Worm (Caenorhabditis elegans) whole organism, L4 larva: ENCODE measurements around the gene bath-19.

Source experiments
- F10B5.3 ChIP-seq: sonication (generic microtip); optimal IDR thresholded peaks from 2 replicates; lab custom pipeline; 2016; ENCODE audit warnings: mild to moderate bottlenecking, missing genetic modification characterization, missing compliant biosample characterization
- F49E8.2 ChIP-seq: sonication (generic microtip); optimal IDR thresholded peaks from 2 replicates; lab custom pipeline; 2016; ENCODE audit warnings: missing compliant biosample characterization, mild to moderate bottlenecking, missing genetic modification characterization, borderline replicate concordance
- T20F7.1 ChIP-seq: fragments of 200-800 bp; sonication (Bioruptor generic); optimal IDR thresholded peaks from 2 replicates; lab custom pipeline; 2018; ENCODE audit warnings: mild to moderate bottlenecking, missing genetic modification characterization, missing compliant biosample characterization
- Y48G9A.11 ChIP-seq: fragments of 200-800 bp; sonication (Bioruptor generic); IDR thresholded peaks from 2 replicates; pipeline ENCODE4 v1.3.6; 2022; ENCODE audit warnings: missing genetic modification reagents, missing genetic modification characterization, missing compliant biosample characterization
- aha-1 ChIP-seq: fragments of 150-350 bp; peaks from one replicate; lab custom pipeline; 2014; ENCODE audit warnings: missing biosample characterization, missing genetic modification characterization
- ceh-28 ChIP-seq: fragments of 150-350 bp; optimal IDR thresholded peaks from 2 replicates; lab custom pipeline; 2014; ENCODE audit warnings: missing biosample characterization, missing genetic modification reagents, missing genetic modification characterization
- ceh-82 ChIP-seq: sonication (generic microtip); optimal IDR thresholded peaks from 2 replicates; lab custom pipeline; 2017; ENCODE audit warnings: missing biosample characterization, missing genetic modification characterization
- ces-1 ChIP-seq: fragments of 150-350 bp; sonication (generic microtip); optimal IDR thresholded peaks from 4 replicates; lab custom pipeline; 2014; ENCODE audit warnings: missing biosample characterization, missing genetic modification reagents, missing genetic modification characterization
- daf-12 ChIP-seq: fragments of 150-350 bp; optimal IDR thresholded peaks from 2 replicates; lab custom pipeline; 2014; ENCODE audit warnings: missing biosample characterization, missing genetic modification reagents, missing genetic modification characterization
- daf-16 ChIP-seq, 3 experiments: sonication (generic microtip); optimal IDR thresholded peaks; 2 replicates each; lab custom pipeline; 2016 to 2017; ENCODE audit warnings: missing genetic modification characterization in 3 of 3, missing genetic modification reagents in 3 of 3, mild to moderate bottlenecking in 2 of 3, missing compliant biosample characterization in 2 of 3, missing biosample characterization in 1 of 3, moderate library complexity in 1 of 3
- dmd-6 ChIP-seq: fragments of 200-800 bp; sonication (Bioruptor generic); IDR thresholded peaks from 2 replicates; pipeline ENCODE4 v1.3.6; 2022; ENCODE audit warnings: missing genetic modification reagents, missing genetic modification characterization, missing compliant biosample characterization
- dmd-9 ChIP-seq: fragments of 200-800 bp; sonication (Bioruptor generic); IDR thresholded peaks from 2 replicates; pipeline ENCODE4 v1.3.6; 2022; ENCODE audit warnings: missing genetic modification reagents, missing genetic modification characterization, missing compliant biosample characterization
- duxl-1 ChIP-seq: sonication (generic microtip); optimal IDR thresholded peaks from 2 replicates; lab custom pipeline; 2016; ENCODE audit warnings: mild to moderate bottlenecking, missing genetic modification characterization, moderate library complexity, missing compliant biosample characterization; ENCODE audit not compliant: poor library complexity
- fkh-10 ChIP-seq: fragments of 150-350 bp; optimal IDR thresholded peaks from 2 replicates; lab custom pipeline; 2014; ENCODE audit warnings: missing biosample characterization, missing genetic modification reagents, missing genetic modification characterization
- fos-1 ChIP-seq: fragments of 150-350 bp; optimal IDR thresholded peaks from 2 replicates; lab custom pipeline; 2014; ENCODE audit warnings: missing biosample characterization, missing genetic modification characterization
- hmg-1.1 ChIP-seq: fragments of 200-800 bp; sonication (Bioruptor generic); IDR thresholded peaks from 2 replicates; pipeline ENCODE4 v1.3.6; 2022; ENCODE audit warnings: missing genetic modification reagents, missing genetic modification characterization, missing compliant biosample characterization
- lin-13 ChIP-seq: fragments of 150-350 bp; optimal IDR thresholded peaks from 2 replicates; lab custom pipeline; 2014; ENCODE audit warnings: missing biosample characterization, missing genetic modification reagents, missing genetic modification characterization
- lin-29 ChIP-seq: fragments of 200-800 bp; sonication (Bioruptor generic); IDR thresholded peaks from 2 replicates; pipeline ENCODE4 v1.3.6; 2022; ENCODE audit warnings: missing genetic modification reagents, missing genetic modification characterization, missing compliant biosample characterization
- lin-38 ChIP-seq: fragments of 200-800 bp; sonication (Bioruptor generic); IDR thresholded peaks from 2 replicates; pipeline ENCODE4 v1.3.6; 2022; ENCODE audit warnings: missing genetic modification reagents, missing genetic modification characterization, missing compliant biosample characterization
- lin-39 ChIP-seq: fragments of 150-350 bp; optimal IDR thresholded peaks from 2 replicates; lab custom pipeline; 2014; ENCODE audit warnings: missing biosample characterization, missing genetic modification reagents, missing genetic modification characterization
- lir-3 ChIP-seq: sonication (generic microtip); optimal IDR thresholded peaks from 2 replicates; lab custom pipeline; 2016; ENCODE audit warnings: mild to moderate bottlenecking, missing genetic modification characterization, missing compliant biosample characterization
- lsy-2 ChIP-seq, 2 experiments: fragments of 150-350 bp in 1 of 2; sonication (generic microtip) in 1 of 2; optimal IDR thresholded peaks; 2 replicates each; lab custom pipeline; 2014 to 2017; ENCODE audit warnings: missing biosample characterization in 2 of 2, missing genetic modification characterization in 2 of 2
- madf-5 ChIP-seq, 2 experiments: fragments of 200-800 bp; sonication (Bioruptor generic); IDR thresholded peaks; 2 replicates each; pipeline ENCODE4 v1.3.6; 2022; ENCODE audit warnings: missing compliant biosample characterization in 2 of 2, missing genetic modification characterization in 2 of 2
- madf-9 ChIP-seq: fragments of 200-800 bp; sonication (Bioruptor generic); conservative IDR thresholded peaks from 2 replicates; pipeline ENCODE4 v1.3.6; 2022; ENCODE audit warnings: missing genetic modification reagents, missing genetic modification characterization, missing compliant biosample characterization
- mdt-29 ChIP-seq: fragments of 200-800 bp; sonication (Bioruptor generic); IDR thresholded peaks from 2 replicates; pipeline ENCODE4 v1.3.6; 2022; ENCODE audit warnings: missing genetic modification reagents, missing genetic modification characterization, missing compliant biosample characterization
- mes-2 ChIP-seq: sonication (generic microtip); optimal IDR thresholded peaks from 2 replicates; lab custom pipeline; 2016; ENCODE audit warnings: missing genotype, mild to moderate bottlenecking, missing genetic modification characterization, missing compliant biosample characterization; ENCODE audit not compliant: poor library complexity, severe bottlenecking
- nhr-10 ChIP-seq: fragments of 150-350 bp; optimal IDR thresholded peaks from 2 replicates; lab custom pipeline; 2014; ENCODE audit warnings: missing biosample characterization, missing genetic modification characterization
- nhr-11 ChIP-seq: fragments of 150-350 bp; optimal IDR thresholded peaks from 2 replicates; lab custom pipeline; 2014; ENCODE audit warnings: missing biosample characterization, missing genetic modification characterization
- nhr-111 ChIP-seq: fragments of 200-800 bp; sonication (Bioruptor generic); optimal IDR thresholded peaks from 2 replicates; lab custom pipeline; 2018; ENCODE audit warnings: mild to moderate bottlenecking, missing genetic modification characterization, missing compliant biosample characterization
- nhr-237 ChIP-seq: sonication (generic microtip); optimal IDR thresholded peaks from 2 replicates; lab custom pipeline; 2017; ENCODE audit warnings: missing biosample characterization, missing genetic modification characterization
- nhr-28 ChIP-seq: fragments of 150-350 bp; optimal IDR thresholded peaks from 2 replicates; lab custom pipeline; 2014; ENCODE audit warnings: missing biosample characterization, missing genetic modification characterization
- nhr-42 ChIP-seq: fragments of 200-800 bp; sonication (Bioruptor generic); IDR thresholded peaks from 2 replicates; pipeline ENCODE4 v1.3.6; 2022; ENCODE audit warnings: missing genetic modification characterization, missing compliant biosample characterization
- nhr-48 ChIP-seq: sonication (generic microtip); optimal IDR thresholded peaks from 2 replicates; lab custom pipeline; 2016; ENCODE audit warnings: mild to moderate bottlenecking, missing genetic modification characterization, missing compliant biosample characterization
- nhr-6 ChIP-seq: fragments of 150-350 bp; optimal IDR thresholded peaks from 2 replicates; lab custom pipeline; 2014; ENCODE audit warnings: missing biosample characterization, missing genetic modification characterization
- php-3 ChIP-seq: fragments of 200-800 bp; sonication (Bioruptor generic); IDR thresholded peaks from 2 replicates; pipeline ENCODE4 v1.3.6; 2022; ENCODE audit warnings: missing genetic modification reagents, missing genetic modification characterization, missing compliant biosample characterization
- pqm-1 ChIP-seq: sonication (generic microtip); optimal IDR thresholded peaks from 2 replicates; lab custom pipeline; 2017; ENCODE audit warnings: missing biosample characterization, missing genetic modification characterization
- rbr-2 ChIP-seq: sonication (generic microtip); optimal IDR thresholded peaks from 2 replicates; lab custom pipeline; 2016; ENCODE audit warnings: missing genotype, missing genetic modification characterization, missing compliant biosample characterization
- sdz-12 ChIP-seq: fragments of 200-800 bp; sonication (Bioruptor generic); optimal IDR thresholded peaks from 2 replicates; lab custom pipeline; 2018; ENCODE audit warnings: mild to moderate bottlenecking, missing genetic modification characterization, missing compliant biosample characterization
- set-16 ChIP-seq: fragments of 200-800 bp; sonication (Bioruptor generic); IDR thresholded peaks from 2 replicates; pipeline ENCODE4 v1.3.6; 2022; ENCODE audit warnings: missing genetic modification reagents, missing genetic modification characterization, missing compliant biosample characterization
- snpc-1.2 ChIP-seq: fragments of 200-800 bp; sonication (Bioruptor generic); IDR thresholded peaks from 2 replicates; pipeline ENCODE4 v1.3.6; 2022; ENCODE audit warnings: missing genetic modification reagents, missing genetic modification characterization, missing compliant biosample characterization
- zag-1 ChIP-seq: fragments of 150-350 bp; optimal IDR thresholded peaks from 2 replicates; lab custom pipeline; 2014; ENCODE audit warnings: missing biosample characterization, missing genetic modification characterization
- zfp-2 ChIP-seq: sonication (generic microtip); optimal IDR thresholded peaks from 2 replicates; lab custom pipeline; 2016; ENCODE audit warnings: mild to moderate bottlenecking, missing genetic modification characterization, missing compliant biosample characterization
- zfp-3 ChIP-seq: fragments of 200-800 bp; sonication (Bioruptor generic); conservative IDR thresholded peaks from 2 replicates; pipeline ENCODE4 v1.3.6; 2022; ENCODE audit warnings: missing genetic modification reagents, missing genetic modification characterization, missing compliant biosample characterization
- ztf-7 ChIP-seq: fragments of 150-350 bp; optimal IDR thresholded peaks from 2 replicates; lab custom pipeline; 2014; ENCODE audit warnings: missing biosample characterization, missing genetic modification characterization

bath-19 gene

ce11 chrII:2067451-2068021, 28.3 kb upstream of the bath-19 start, which contains the start of gene F07E5.12:
F07E5.12 (plus strand) TSS chrII:2067971.
- TF ChIP-seq aha-1, result peak; percentile 23
- TF ChIP-seq, all 104 proteins: peak for 1; not testable (repeated sequence) for 103

DNA sequence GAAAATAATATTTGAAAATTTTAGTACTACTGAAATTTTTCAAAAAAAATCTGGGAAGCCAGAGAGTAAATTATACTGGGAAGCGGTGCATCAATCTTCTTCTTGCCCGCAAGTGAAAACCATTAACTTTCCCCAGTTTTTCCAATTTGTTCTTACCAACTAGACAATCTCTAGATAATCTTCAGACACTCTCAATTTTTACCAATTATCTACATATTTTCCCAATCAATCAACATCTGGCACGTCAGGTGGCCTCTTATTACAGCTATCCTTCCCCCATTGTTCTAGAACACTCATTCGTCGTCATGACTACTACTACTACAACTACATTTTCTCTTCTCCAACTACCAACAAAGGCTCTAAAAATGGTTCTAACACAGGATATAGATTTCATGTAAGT, 25.3 kb upstream of the bath-19 start, which contains the start of gene fbxb-6:
TSS of gene fbxb-6 (plus strand) at position 301 of the 400 bp plus-strand sequence.
- TF ChIP-seq pqm-1 (tag; lab: Kevin White, UChicago) (no peak), daf-16 (GFP tag; optimal IDR thresholded peaks at IDR 0.05; lab: Kevin White, UChicago) (no peak), daf-16 (tag; optimal IDR thresholded peaks at IDR 0.05; lab: Kevin White, UChicago) (no peak), aha-1 (no peak)
- TF ChIP-seq, all 104 proteins: peak for 0

DNA sequence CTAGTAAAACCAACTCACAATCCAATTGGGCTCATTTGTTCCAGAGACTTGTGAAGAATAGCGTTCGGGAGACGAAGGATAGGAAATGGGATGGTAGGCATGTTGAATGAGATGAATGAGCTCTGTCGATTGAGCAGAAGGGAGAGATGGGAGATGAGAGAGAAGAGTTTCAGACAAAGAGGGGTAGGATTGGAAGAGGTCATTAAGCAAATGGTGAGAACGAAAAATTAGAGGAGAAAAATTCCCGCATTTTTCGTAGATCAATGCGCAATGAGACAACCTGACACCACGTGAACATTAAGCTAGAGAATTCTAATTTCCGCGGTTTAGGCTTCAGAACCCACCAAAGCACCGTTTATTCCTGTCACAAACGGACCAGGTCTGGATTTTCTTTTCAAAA, 24.8 kb upstream of the bath-19 start, which contains the start of gene F07E5.13:
TSS of gene F07E5.13 (minus strand) at position 101 of the 400 bp plus-strand sequence.
- TF ChIP-seq nhr-42 (GFP tag; lab: Robert Waterston, UW) (no peak), madf-5 (GFP tag; IDR thresholded peaks at IDR 0.05; lab: Robert Waterston, UW) (no peak), T20F7.1 (no peak), ces-1 (GFP tag; lab: Kevin White, UChicago) (no peak), Y48G9A.11 (GFP tag; lab: Robert Waterston, UW) (no peak), nhr-28 (tag; lab: Kevin White, UChicago) (no peak), snpc-1.2 (no peak), rbr-2 (tag; lab: Kevin White, UChicago) (no peak), nhr-237 (no peak), lin-38 (GFP tag; lab: Robert Waterston, UW) (no peak), F10B5.3 (tag; lab: Kevin White, UChicago) (no peak), nhr-6 (tag; lab: Kevin White, UChicago) (no peak), php-3 (GFP tag; lab: Robert Waterston, UW) (no peak), zfp-3 (GFP tag; lab: Robert Waterston, UW) (no peak), ceh-28 (tag; lab: Kevin White, UChicago) (no peak), fos-1 (tag; lab: Kevin White, UChicago) (no peak), duxl-1 (tag; lab: Kevin White, UChicago) (no peak), lsy-2 (tag; optimal IDR thresholded peaks at IDR 0.05; lab: Kevin White, UChicago) (no peak), nhr-48 (tag; lab: Kevin White, UChicago) (no peak), lir-3 (tag; lab: Kevin White, UChicago) (no peak)

DNA sequence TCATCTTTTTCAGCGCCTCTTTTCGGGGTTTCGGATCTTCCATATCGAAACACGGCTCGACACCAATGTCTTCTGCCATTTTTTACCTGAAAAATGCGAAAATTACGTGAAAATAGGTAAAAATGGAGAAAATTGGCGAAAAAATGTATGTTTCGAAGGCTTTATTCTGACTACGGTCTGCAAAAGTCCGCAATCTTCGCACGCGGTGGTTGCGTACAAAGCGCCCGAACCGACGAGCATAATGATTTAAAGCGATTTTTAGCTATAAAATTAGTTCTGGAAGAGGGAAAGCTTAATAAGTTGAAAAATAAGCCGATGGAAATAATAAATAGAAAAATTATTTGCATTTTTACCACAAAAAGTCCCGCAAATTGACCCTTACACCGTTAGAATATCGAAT, 19.8 kb upstream of the bath-19 start, which contains the start of gene F07E5.5:
TSS of gene F07E5.5 (minus strand) at position 86 of the 400 bp plus-strand sequence.
- TF ChIP-seq zfp-2 (tag; lab: Kevin White, UChicago) (no peak), nhr-111 (GFP tag; lab: Kevin White, UChicago) (no peak), lin-13 (GFP tag; lab: Kevin White, UChicago) (peak; percentile 45), ceh-82 (tag; lab: Kevin White, UChicago) (no peak), F49E8.2 (no peak), snpc-1.2 (no peak), zag-1 (no peak), ceh-28 (tag; lab: Kevin White, UChicago) (no peak), ztf-7 (no peak), madf-5 (GFP tag; IDR thresholded peaks at IDR 0.05; lab: Robert Waterston, UW) (no peak), mes-2 (tag; lab: Kevin White, UChicago) (peak; percentile 81), fkh-10 (GFP tag; lab: Kevin White, UChicago) (peak; percentile 13), dmd-9 (GFP tag; lab: Robert Waterston, UW) (no peak), nhr-11 (tag; lab: Kevin White, UChicago) (peak; percentile 69), lsy-2 (tag; optimal IDR thresholded peaks at IDR 0.05; lab: Kevin White, UChicago) (peak; percentile 74 to 97), lin-38 (GFP tag; lab: Robert Waterston, UW) (peak; percentile 69), nhr-10 (tag; lab: Kevin White, UChicago) (no peak), nhr-237 (no peak), lin-29 (GFP tag; lab: Robert Waterston, UW) (no peak), daf-12 (no peak), lin-39 (tag; lab: Kevin White, UChicago) (no peak), hmg-1.1 (GFP tag; lab: Robert Waterston, UW) (peak; percentile 27; the same call in 1 of the 2 replicates), madf-9 (GFP tag; lab: Robert Waterston, UW) (no peak), sdz-12 (no peak), dmd-6 (GFP tag; lab: Robert Waterston, UW) (peak; percentile 24; the same call in 1 of the 2 replicates), set-16 (GFP tag; lab: Robert Waterston, UW) (no peak), mdt-29 (GFP tag; lab: Robert Waterston, UW) (no peak), nhr-28 (tag; lab: Kevin White, UChicago) (peak; percentile 48)
